Worm (Caenorhabditis elegans) whole organism, mixed stage, embryonic: ENCODE results near the gene his-17.
"Not testable (repeated sequence)": the region's sequence is repeated elsewhere in the genome, so short reads cannot be mapped to it uniquely, and the experiment has no call there.

Experiments
- M03D4.4 ChIP-seq: sonication (generic microtip); optimal IDR thresholded peaks from 2 replicates; lab custom pipeline; 2017; ENCODE audit warnings: mild to moderate bottlenecking, missing genetic modification characterization, missing compliant biosample characterization
- blmp-1 ChIP-seq: fragments of 150-350 bp; optimal IDR thresholded peaks from 2 replicates; lab custom pipeline; 2014; ENCODE audit warnings: missing biosample characterization, missing genetic modification characterization
- ceh-39 ChIP-seq: fragments of 150-350 bp; optimal IDR thresholded peaks from 2 replicates; lab custom pipeline; 2014; ENCODE audit warnings: missing biosample characterization, missing genetic modification characterization
- ceh-43 ChIP-seq: fragments of 200-800 bp; sonication (Bioruptor generic); optimal IDR thresholded peaks from 2 replicates; lab custom pipeline; 2018; ENCODE audit warnings: mild to moderate bottlenecking, missing genetic modification characterization, moderate library complexity, missing compliant biosample characterization
- ces-1 ChIP-seq: fragments of 150-350 bp; optimal IDR thresholded peaks from 2 replicates; lab custom pipeline; 2014; ENCODE audit warnings: missing biosample characterization, missing genetic modification reagents, missing genetic modification characterization
- cnd-1 ChIP-seq: fragments of 200-800 bp; sonication (Bioruptor generic); optimal IDR thresholded peaks from 2 replicates; lab custom pipeline; 2018; ENCODE audit warnings: mild to moderate bottlenecking, missing genetic modification characterization, missing compliant biosample characterization
- drap-1 ChIP-seq: fragments of 200-800 bp; sonication (Bioruptor generic); optimal IDR thresholded peaks from 3 replicates; lab custom pipeline; 2018; ENCODE audit warnings: mild to moderate bottlenecking, missing genetic modification characterization, missing compliant biosample characterization
- elt-1 ChIP-seq: sonication (generic microtip); optimal IDR thresholded peaks from 2 replicates; lab custom pipeline; 2017; ENCODE audit warnings: missing genetic modification characterization, mild to moderate bottlenecking, missing compliant biosample characterization, antibody characterized with exemption, moderate library complexity, borderline replicate concordance; ENCODE audit not compliant: insufficient read depth
- elt-3 ChIP-seq: fragments of 150-350 bp; optimal IDR thresholded peaks from 2 replicates; lab custom pipeline; 2014; ENCODE audit warnings: missing biosample characterization, missing genetic modification characterization
- flh-1 ChIP-seq: fragments of 200-800 bp; sonication (Bioruptor generic); optimal IDR thresholded peaks from 2 replicates; lab custom pipeline; 2018; ENCODE audit warnings: mild to moderate bottlenecking, missing genetic modification characterization, moderate library complexity, missing compliant biosample characterization
- ham-2 ChIP-seq: fragments of 200-800 bp; sonication (Bioruptor generic); optimal IDR thresholded peaks from 2 replicates; lab custom pipeline; 2018; ENCODE audit warnings: mild to moderate bottlenecking, missing genetic modification characterization, missing compliant biosample characterization
- lin-13 ChIP-seq: fragments of 150-350 bp; optimal IDR thresholded peaks from 2 replicates; lab custom pipeline; 2014; ENCODE audit warnings: missing biosample characterization, missing genetic modification characterization
- lsy-2 ChIP-seq: fragments of 150-350 bp; optimal IDR thresholded peaks from 2 replicates; lab custom pipeline; 2014; ENCODE audit warnings: missing biosample characterization, missing genetic modification characterization
- mab-5 ChIP-seq: fragments of 150-350 bp; optimal IDR thresholded peaks from 2 replicates; lab custom pipeline; 2014; ENCODE audit warnings: missing biosample characterization, missing genetic modification characterization
- mep-1 ChIP-seq: fragments of 150-350 bp; optimal IDR thresholded peaks from 2 replicates; lab custom pipeline; 2017; ENCODE audit warnings: missing biosample characterization, missing genetic modification reagents, missing genetic modification characterization, inconsistent platforms
- nhr-12 ChIP-seq: fragments of 150-350 bp; optimal IDR thresholded peaks from 2 replicates; lab custom pipeline; 2014; ENCODE audit warnings: missing biosample characterization, missing genetic modification characterization
- nhr-2 ChIP-seq: fragments of 150-350 bp; optimal IDR thresholded peaks from 2 replicates; lab custom pipeline; 2014; ENCODE audit warnings: missing biosample characterization, missing genetic modification characterization
- nhr-237 ChIP-seq: fragments of 150-350 bp; optimal IDR thresholded peaks from 2 replicates; lab custom pipeline; 2014; ENCODE audit warnings: missing biosample characterization, missing genetic modification characterization
- nhr-28 ChIP-seq: fragments of 150-350 bp; optimal IDR thresholded peaks from 2 replicates; lab custom pipeline; 2014; ENCODE audit warnings: missing biosample characterization, missing genetic modification characterization
- nhr-76 ChIP-seq: sonication (generic microtip); optimal IDR thresholded peaks from 2 replicates; lab custom pipeline; 2017; ENCODE audit warnings: missing biosample characterization, missing genetic modification characterization
- pha-4 ChIP-seq: fragments of 150-350 bp; optimal IDR thresholded peaks from 2 replicates; lab custom pipeline; 2018; ENCODE audit warnings: missing biosample characterization, missing genetic modification reagents, missing genetic modification characterization
- snpc-4 ChIP-seq: fragments of 150-350 bp; optimal IDR thresholded peaks from 2 replicates; lab custom pipeline; 2014; ENCODE audit warnings: missing biosample characterization, missing genetic modification characterization
- sptf-1 ChIP-seq: sonication (generic microtip); optimal IDR thresholded peaks from 2 replicates; lab custom pipeline; 2017; ENCODE audit warnings: mild to moderate bottlenecking, missing genetic modification characterization, moderate library complexity, missing compliant biosample characterization
- tbx-8 ChIP-seq: fragments of 200-800 bp; sonication (Bioruptor generic); optimal IDR thresholded peaks from 2 replicates; lab custom pipeline; 2018; ENCODE audit warnings: mild to moderate bottlenecking, missing genetic modification characterization, moderate library complexity, missing compliant biosample characterization
- unc-120 ChIP-seq: sonication (generic microtip); optimal IDR thresholded peaks from 2 replicates; lab custom pipeline; 2017; ENCODE audit warnings: missing genetic modification characterization, missing compliant biosample characterization; ENCODE audit not compliant: poor library complexity, severe bottlenecking
- unc-39 ChIP-seq: fragments of 150-350 bp; optimal IDR thresholded peaks from 2 replicates; lab custom pipeline; 2014; ENCODE audit warnings: missing biosample characterization, missing genetic modification characterization
- unc-62 ChIP-seq: fragments of 150-350 bp; optimal IDR thresholded peaks from 2 replicates; lab custom pipeline; 2014; ENCODE audit warnings: missing biosample characterization, missing genetic modification reagents, missing genetic modification characterization
- zip-8 ChIP-seq: fragments of 150-350 bp; optimal IDR thresholded peaks from 2 replicates; lab custom pipeline; 2014; ENCODE audit warnings: missing biosample characterization, missing genetic modification characterization
- ztf-11 ChIP-seq: fragments of 150-350 bp; optimal IDR thresholded peaks from 2 replicates; lab custom pipeline; 2014; ENCODE audit warnings: missing biosample characterization, missing genetic modification characterization

his-17 gene

ce11 chrV:8897942-8898419 is at the start of gene his-17, which contains the start of gene his-18:
Gene his-17 (minus strand): TSS chrV:8897992.
Gene his-18 (plus strand): TSS chrV:8898228.
- TF ChIP-seq sptf-1 (tag; lab: Kevin White, UChicago); nhr-12; ham-2 (GFP tag; lab: Kevin White, UChicago): not testable (repeated sequence)
- TF ChIP-seq, all 35 proteins: peak for 0; not testable (repeated sequence) for 35

DNA sequence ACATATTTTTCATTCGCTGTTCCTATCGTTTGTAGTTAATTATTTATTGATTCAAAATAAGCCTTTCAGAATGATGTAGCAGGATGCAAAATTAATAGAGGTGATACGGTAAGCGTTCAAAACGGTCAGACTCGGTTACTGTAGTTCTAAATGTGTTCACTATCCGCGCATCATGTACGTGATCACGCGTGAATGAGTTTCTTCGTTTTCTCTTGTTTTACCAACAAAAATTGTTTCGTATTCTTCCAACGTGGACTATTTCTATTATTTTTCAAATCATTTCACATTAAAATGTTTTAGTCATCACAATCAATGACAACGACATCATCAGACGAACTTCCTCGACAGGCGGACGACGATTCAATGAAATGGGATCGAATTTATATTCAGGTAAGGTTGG is 49.7 kb upstream of the his-17 start, which contains the start of gene gck-1:
gck-1 (plus strand) TSS at position 301 of the 400 bp plus-strand sequence.
- no peak for TF ChIP-seq ceh-39
- TF ChIP-seq sptf-1 (tag; lab: Kevin White, UChicago) = no peak
- TF ChIP-seq blmp-1 (tag; lab: Kevin White, UChicago) = no peak
- TF ChIP-seq unc-120 (tag; lab: Kevin White, UChicago) = no peak
- no peak for TF ChIP-seq ces-1 (GFP tag; lab: Kevin White, UChicago)
- no peak for TF ChIP-seq nhr-237 (tag; lab: Kevin White, UChicago)
- no peak for TF ChIP-seq unc-39 (tag; lab: Kevin White, UChicago)
- no peak for TF ChIP-seq mep-1 (tag; lab: Kevin White, UChicago)
- no peak for TF ChIP-seq ztf-11 (tag; lab: Kevin White, UChicago)
- no peak for TF ChIP-seq snpc-4
- TF ChIP-seq elt-1 (tag; lab: Kevin White, UChicago) = no peak
- no peak for TF ChIP-seq M03D4.4 (tag; lab: Kevin White, UChicago)
- TF ChIP-seq mab-5 (tag; lab: Kevin White, UChicago) = no peak
- TF ChIP-seq cnd-1 (tag; lab: Kevin White, UChicago) = no peak
- TF ChIP-seq elt-3 (tag; lab: Kevin White, UChicago) = no peak
- TF ChIP-seq tbx-8 (GFP tag; lab: Kevin White, UChicago) = no peak
- no peak for TF ChIP-seq nhr-2 (tag; lab: Kevin White, UChicago)
- TF ChIP-seq flh-1 = no peak
- TF ChIP-seq ceh-43 (GFP tag; lab: Kevin White, UChicago) = no peak
- no peak for TF ChIP-seq ham-2 (GFP tag; lab: Kevin White, UChicago)

DNA sequence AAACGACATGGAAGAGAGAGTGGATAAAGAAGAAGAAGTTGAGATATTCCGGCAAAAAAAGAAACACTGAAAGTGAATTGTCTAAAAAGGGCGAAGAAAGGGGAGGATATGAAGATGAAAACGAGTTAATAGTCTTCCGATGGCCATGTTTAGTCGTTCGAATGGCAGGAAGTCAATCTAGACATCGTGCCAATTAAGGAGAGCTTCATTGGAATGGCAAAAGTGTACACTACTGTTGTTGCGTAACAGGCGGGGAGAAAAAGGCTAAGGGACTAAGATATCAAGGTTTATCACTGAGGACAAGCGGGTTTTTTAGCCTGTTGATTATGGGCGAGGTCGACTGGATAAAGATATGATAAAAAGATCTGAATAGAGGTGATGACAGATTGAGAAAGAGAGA is 48.4 kb upstream of the his-17 start:
- TF ChIP-seq nhr-76 (tag; lab: Kevin White, UChicago) (no peak), zip-8 (peak; percentile 6)

- TF ChIP-seq ceh-43 (GFP tag; lab: Kevin White, UChicago) (no peak), mep-1 (tag; lab: Kevin White, UChicago) (no peak), ham-2 (GFP tag; lab: Kevin White, UChicago) (no peak), unc-39 (tag; lab: Kevin White, UChicago) (no peak), nhr-2 (tag; lab: Kevin White, UChicago) (no peak), M03D4.4 (tag; lab: Kevin White, UChicago) (no peak), blmp-1 (tag; lab: Kevin White, UChicago) (no peak), drap-1 (GFP tag; lab: Kevin White, UChicago) (no peak), zip-8 (no peak), mab-5 (tag; lab: Kevin White, UChicago) (no peak), lsy-2 (no peak)
- TF ChIP-seq, all 35 proteins: peak for 0
These were observed 46.7 kb upstream of the his-17 start for ce11 chrV:8944481-8944880.

ce11 chrV:8943963-8944362 is 46.2 kb upstream of the his-17 start, which contains the start of gene T19A5.3:
Gene T19A5.3 (minus strand): TSS chrV:8944063.
- no peak for TF ChIP-seq nhr-2 (tag; lab: Kevin White, UChicago)
- no peak for TF ChIP-seq pha-4 (tag; lab: Kevin White, UChicago)
- no peak for TF ChIP-seq nhr-28
- no peak for TF ChIP-seq elt-1 (tag; lab: Kevin White, UChicago)
- TF ChIP-seq unc-39 (tag; lab: Kevin White, UChicago) = no peak
- no peak for TF ChIP-seq mep-1 (tag; lab: Kevin White, UChicago)
- no peak for TF ChIP-seq blmp-1 (tag; lab: Kevin White, UChicago)
- TF ChIP-seq nhr-237 (tag; lab: Kevin White, UChicago) = no peak

DNA sequence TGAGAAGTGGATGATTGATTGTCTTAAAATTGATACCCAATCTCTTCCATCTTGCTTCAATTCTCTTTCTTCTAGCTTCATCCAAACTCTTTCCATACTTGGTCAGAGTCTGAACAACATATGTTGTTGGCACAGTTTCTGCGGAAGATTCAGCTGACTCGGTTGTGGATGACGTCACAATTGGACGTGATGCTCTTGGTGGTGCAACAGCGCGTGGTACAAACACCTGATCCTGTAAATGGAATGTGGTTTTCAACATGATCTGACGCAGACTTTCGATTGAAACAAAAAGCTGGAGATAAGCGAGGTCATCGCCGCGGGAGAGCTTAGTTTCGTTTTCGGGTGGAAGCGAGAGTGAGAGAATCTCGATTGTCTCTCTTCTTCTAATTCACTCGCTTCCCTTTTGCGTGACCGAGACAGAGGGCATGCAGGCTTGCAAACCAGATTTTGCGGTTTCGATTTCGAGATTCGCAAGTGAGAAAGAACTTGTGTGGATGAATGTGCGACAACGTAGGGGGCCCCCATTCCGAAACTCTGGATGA is 44.7 kb upstream of the his-17 start:
- TF ChIP-seq unc-120 (tag; lab: Kevin White, UChicago) = no peak
- no peak for TF ChIP-seq mep-1 (tag; lab: Kevin White, UChicago)
- TF ChIP-seq flh-1 = no peak
- TF ChIP-seq unc-62 (GFP tag; lab: Kevin White, UChicago) = no peak
- peak; percentile 75 for TF ChIP-seq blmp-1 (tag; lab: Kevin White, UChicago)
- TF ChIP-seq ham-2 (GFP tag; lab: Kevin White, UChicago) = peak; percentile 11
- no peak for TF ChIP-seq elt-3 (tag; lab: Kevin White, UChicago)
- no peak for TF ChIP-seq lin-13 (tag; lab: Kevin White, UChicago)
- TF ChIP-seq zip-8 = peak; percentile 55
- TF ChIP-seq, all 35 proteins: peak for 3
